Fruit fly (Drosophila melanogaster) ovary, adult (tissue): ENCODE results near the gene CG34277.

Experiments
- CG17801 ChIP-seq: fragments of 200-800 bp; optimal IDR thresholded peaks from 2 replicates; lab custom pipeline; 2019; ENCODE audit warnings: missing biosample characterization, mild to moderate bottlenecking, missing genetic modification characterization, moderate library complexity; ENCODE audit not compliant: partially characterized antibody

Gene CG34277

DNA sequence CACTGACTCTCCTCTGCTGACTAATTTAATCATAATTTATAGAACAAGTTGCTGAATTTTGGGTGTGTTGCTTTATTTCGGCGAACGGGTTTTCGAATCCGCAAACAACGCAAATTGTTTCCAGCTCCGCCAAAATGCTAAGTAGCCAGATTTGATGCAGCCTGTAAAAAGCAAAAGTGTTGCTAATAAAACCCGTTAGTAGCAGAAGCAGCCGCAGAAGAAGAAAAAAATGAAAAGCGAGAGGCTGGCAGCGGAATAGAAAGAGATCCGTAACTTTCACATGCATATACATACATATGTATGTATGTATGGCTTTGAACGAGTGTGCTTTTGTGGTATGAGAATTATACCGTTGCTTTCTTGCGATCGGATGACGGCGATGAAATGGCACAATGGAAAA is 22.7 kb downstream of the CG34277 start:
- no peak for TF ChIP-seq CG17801 (GFP tag; lab: Kevin White, UChicago)

DNA sequence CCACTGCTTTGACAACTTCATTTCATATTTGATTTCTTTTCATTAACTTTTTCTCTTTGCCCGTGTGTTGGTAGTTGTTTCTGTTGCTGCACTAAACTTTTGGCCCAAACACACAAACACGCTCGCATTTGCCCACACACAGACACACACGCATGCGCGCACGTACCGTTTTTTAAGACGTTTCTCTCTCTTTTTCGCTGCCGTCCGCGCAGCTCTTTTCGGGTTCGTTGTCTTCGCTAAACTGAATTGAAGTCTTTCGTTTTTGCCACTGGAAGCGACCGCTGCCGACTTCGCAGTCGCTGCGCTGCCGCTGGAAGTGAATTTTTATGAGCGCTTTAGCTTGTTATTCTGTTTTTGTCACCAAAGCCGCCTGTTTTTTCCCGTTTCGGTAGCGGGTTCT is 23.3 kb downstream of the CG34277 start, which contains the start of gene kkv:
TSS of gene kkv (minus strand) at position 246 of the 400 bp plus-strand sequence.
- TF ChIP-seq CG17801 (GFP tag; lab: Kevin White, UChicago), result no peak

DNA sequence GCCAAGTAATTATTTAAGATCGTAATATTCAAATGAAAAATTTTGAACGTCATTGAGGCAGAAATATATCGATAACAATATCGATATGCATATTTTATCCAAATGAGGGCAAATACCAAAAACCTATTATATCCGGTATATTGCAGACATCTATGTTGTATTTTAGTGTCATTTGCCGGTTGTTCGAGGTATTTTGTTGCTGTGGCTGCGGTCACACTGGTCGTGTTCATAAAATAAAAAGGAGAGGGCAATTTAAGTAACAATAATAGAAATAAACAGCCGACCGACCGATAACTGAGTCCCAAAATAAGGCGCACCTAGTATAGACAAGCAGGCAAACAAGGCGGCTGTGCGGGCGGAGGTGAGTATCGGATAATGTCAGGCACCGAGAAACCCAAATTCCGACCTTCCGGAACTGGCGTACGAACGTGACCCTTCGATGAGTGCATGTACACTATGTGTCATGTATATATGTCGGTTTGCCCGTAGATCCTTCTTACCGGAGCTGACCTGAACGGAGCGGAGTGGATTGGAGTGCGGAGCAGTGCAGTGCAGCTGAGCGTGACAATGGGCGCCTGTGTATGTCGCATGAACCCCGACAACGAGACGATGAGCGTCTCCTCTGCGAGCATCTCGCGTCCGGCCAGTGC is 24.5 kb downstream of the CG34277 start, which contains the start of gene CG1172:
TSS of gene CG1172 (plus strand) at position 181 of the 650 bp plus-strand sequence.
- TF ChIP-seq CG17801 (GFP tag; lab: Kevin White, UChicago), result peak; percentile 39

DNA sequence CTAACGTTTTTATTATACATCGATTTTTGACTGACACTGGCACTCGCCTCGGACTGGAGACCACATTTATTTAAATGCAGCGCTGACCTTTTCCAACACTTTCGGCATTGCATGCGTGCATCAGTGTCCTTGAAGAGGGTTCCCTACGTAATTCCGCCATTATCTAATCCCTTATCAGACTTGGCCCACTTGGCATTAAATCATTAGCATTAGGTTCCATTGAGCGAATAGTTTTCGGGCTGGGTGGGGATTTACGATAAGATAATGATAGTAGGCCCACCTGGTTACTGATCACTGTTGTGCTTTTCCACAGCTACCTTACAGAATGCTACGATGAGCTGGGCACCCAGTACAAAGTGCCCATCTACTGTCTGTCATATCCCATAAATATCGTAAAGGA is 25.9 kb downstream of the CG34277 start:
- no peak for TF ChIP-seq CG17801 (GFP tag; lab: Kevin White, UChicago)

DNA sequence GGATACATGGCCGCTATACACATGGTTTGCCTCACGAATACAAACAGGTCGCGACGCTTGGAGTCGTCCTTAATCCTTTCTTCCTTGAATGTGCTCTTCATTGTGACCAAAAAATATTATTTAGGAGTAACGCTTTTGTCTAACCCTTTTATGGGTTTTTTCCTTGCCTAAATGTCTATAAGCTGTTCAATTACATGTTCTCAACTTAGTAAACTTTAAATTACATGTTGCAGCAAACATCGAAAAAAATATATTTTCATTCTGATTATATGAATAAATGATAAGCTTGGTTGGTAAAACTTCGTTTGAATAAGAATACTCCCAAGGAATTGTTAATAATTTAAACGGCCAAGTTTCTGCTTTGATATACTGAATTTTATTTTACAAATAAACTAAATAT is 29.8 kb downstream of the CG34277 start, which contains the start of gene Or83a:
TSS of gene Or83a (minus strand) at position 101 of the 400 bp plus-strand sequence.
- no peak for TF ChIP-seq CG17801 (GFP tag; lab: Kevin White, UChicago)

DNA sequence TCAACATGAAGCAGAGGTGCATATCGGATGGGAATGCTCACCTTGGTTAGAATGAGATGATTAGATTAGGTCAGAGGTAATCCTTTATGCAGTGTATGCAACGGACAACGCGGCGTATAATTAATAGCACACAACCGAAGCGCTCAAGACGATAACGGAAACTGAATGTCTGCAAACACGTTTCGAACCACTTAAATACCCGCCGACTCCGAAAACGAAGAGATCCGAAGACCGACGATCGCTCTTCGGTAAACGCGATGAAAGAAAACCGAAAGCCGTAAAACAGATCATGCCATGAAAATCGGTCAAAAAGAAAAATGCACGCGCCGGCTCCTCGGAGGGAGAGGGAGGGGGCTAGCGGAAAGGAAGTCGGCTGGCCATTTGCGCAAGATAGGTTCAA is 34.6 kb downstream of the CG34277 start, which contains the start of gene CG2663:
TSS of gene CG2663 (minus strand) at position 173 of the 400 bp plus-strand sequence.
- no peak for TF ChIP-seq CG17801 (GFP tag; lab: Kevin White, UChicago)

DNA sequence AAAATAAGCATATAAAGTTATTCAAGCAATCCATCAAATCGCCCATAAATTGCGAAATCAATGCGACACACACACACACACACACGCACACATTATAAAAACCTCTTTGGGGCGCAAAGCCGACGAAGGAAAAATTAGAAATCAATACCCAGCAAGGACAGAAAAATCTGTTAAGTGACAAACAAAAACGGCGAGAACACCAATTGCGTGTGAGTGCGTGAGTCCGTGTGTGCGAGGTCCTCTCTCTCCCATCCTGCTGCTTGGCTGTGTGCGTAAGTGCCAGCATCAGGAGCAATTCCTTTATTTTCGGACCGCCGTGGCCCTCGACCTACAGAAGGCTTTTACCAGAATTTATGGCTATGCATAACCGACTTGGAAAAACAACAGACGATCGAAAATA is 43.0 kb downstream of the CG34277 start, which contains the start of gene Orco:
TSS of gene Orco (minus strand) at position 101 of the 400 bp plus-strand sequence.
- TF ChIP-seq CG17801 (GFP tag; lab: Kevin White, UChicago), result no peak

DNA sequence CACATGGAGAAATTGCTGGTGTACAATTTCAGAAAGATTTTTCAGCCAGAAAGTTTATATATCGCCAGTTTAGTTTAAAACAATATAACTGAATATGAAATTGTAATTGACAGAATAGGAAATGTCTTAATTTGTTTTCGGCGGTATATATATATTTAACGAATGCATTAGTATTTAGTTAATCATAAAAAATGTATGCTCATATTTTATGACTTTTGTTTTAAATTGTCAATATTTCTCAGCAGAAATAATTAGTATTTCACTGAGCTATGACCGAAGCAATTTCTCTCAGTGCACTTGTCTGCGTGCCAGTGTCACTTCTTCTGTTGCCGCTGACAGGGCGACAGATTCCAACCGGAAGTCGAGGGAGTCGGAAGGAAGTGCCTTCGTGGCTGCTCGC is 43.6 kb downstream of the CG34277 start:
- TF ChIP-seq CG17801 (GFP tag; lab: Kevin White, UChicago), result no peak

DNA sequence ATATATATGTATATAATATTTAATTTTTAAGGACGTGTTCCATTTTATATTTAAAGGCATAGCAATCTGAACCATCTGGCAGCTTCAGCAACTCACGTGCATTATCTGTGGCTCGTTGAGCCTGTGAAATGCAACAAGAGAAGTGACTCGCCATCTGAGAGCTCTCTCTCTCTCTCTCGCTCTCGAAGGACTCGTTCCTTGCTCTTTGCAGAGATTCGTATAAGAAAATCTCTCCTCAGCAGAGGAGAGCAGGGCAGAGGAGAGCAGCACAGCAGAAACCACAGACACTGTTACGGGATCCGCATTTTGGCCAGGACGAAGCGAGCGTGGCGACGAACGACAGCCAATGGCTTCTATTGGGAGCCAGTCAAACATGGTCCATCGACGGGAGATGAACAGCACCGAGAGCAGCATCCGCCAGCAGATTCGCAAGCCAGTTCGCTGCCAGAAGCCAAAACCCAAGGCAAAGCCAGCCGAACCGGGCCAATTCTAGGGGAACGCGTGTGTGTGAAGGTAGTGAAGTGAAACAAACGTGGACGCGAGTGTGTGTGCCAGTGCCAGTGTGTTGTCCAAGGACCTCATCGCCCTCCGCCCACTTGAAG is 44.9 kb downstream of the CG34277 start, which contains the start of gene CG14669:
TSS of gene CG14669 (plus strand) at position 381 of the 602 bp plus-strand sequence.
- TF ChIP-seq CG17801 (GFP tag; lab: Kevin White, UChicago), result no peak

DNA sequence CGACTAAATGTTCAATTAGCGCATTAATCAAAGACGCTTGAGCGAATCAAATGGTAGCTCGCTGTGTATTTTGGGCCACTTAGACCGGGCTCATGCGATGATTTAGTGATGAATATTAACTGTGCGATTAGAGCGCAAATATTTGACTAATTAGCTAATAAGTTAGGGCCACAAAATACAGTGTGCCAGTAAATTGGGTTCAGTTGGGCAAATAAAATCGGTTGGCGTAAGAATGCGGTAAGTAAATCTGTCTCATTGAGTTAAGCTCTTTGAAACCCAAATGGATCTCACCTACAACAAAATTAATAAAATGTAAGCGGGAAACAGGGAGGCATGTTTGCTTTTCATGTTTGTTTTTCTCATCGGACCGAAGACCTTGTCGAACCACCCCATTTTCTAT is 51.1 kb downstream of the CG34277 start:
- no peak for TF ChIP-seq CG17801 (GFP tag; lab: Kevin White, UChicago)
